Fruit fly (Drosophila melanogaster) Kc167 (cell line): ENCODE data around the gene U4-U6-60K.

ENCODE experiments used
- Myc ChIP-seq: fragments of >200 bp; optimal IDR thresholded peaks from 2 replicates; lab custom pipeline; 2017; ENCODE audit warnings: missing external identifiers
- Sin3A ChIP-seq: fragments of >200 bp; optimal IDR thresholded peaks from 2 replicates; lab custom pipeline; 2018; ENCODE audit warnings: missing external identifiers
- h ChIP-seq: fragments of >200 bp; optimal IDR thresholded peaks from 3 replicates; lab custom pipeline; 2018; ENCODE audit warnings: missing external identifiers
- insv ChIP-seq: fragments of >200 bp; optimal IDR thresholded peaks from 3 replicates; lab custom pipeline; 2018; ENCODE audit warnings: missing external identifiers
- psq ChIP-seq: fragments of >200 bp; optimal IDR thresholded peaks from 2 replicates; lab custom pipeline; 2017; ENCODE audit warnings: missing external identifiers
- ttk ChIP-seq: sonication (Bioruptor generic); optimal IDR thresholded peaks from 2 replicates; lab custom pipeline; 2017; ENCODE audit warnings: missing external identifiers

Gene U4-U6-60K

dm6 chr3L:17488622-17489391 lies 24.9 kb downstream of the U4-U6-60K start:
- TF ChIP-seq ttk (lab: Kevin White, UChicago), result no peak
- no peak for TF ChIP-seq h (lab: Kevin White, UChicago)
- no peak for TF ChIP-seq Myc (lab: Kevin White, UChicago)
- TF ChIP-seq Sin3A (lab: Kevin White, UChicago), result no peak
- TF ChIP-seq insv, result no peak

- no peak for TF ChIP-seq Myc (lab: Kevin White, UChicago)
Observed at dm6 chr3L:17486794-17487726, 26.7 kb downstream of the U4-U6-60K start, which contains the start of gene Oatp74D. Gene Oatp74D (plus strand): TSS chr3L:17487118.

dm6 chr3L:17486130-17486529 lies 27.6 kb downstream of the U4-U6-60K start, which contains the start of gene CG6333:
Gene CG6333 (minus strand): TSS chr3L:17486230.
- TF ChIP-seq ttk (lab: Kevin White, UChicago) (no peak), h (lab: Kevin White, UChicago) (no peak), insv (no peak), Sin3A (lab: Kevin White, UChicago) (no peak), psq (lab: Kevin White, UChicago) (no peak), Myc (lab: Kevin White, UChicago) (no peak)

- TF ChIP-seq Myc (lab: Kevin White, UChicago) (no peak), psq (lab: Kevin White, UChicago) (no peak), ttk (lab: Kevin White, UChicago) (no peak), h (lab: Kevin White, UChicago) (no peak), Sin3A (lab: Kevin White, UChicago) (no peak), insv (no peak)
Observed at dm6 chr3L:17485280-17485792, 28.4 kb downstream of the U4-U6-60K start.

dm6 chr3L:17478826-17479225 lies 34.9 kb downstream of the U4-U6-60K start, which contains the start of the genes CG13733 and qjt:
Gene CG13733 (minus strand): TSS chr3L:17478926.
Gene qjt (plus strand): TSS chr3L:17479096.
- no peak for TF ChIP-seq Sin3A (lab: Kevin White, UChicago)

dm6 chr3L:17476496-17476895 lies 37.2 kb downstream of the U4-U6-60K start:
- no peak for TF ChIP-seq psq (lab: Kevin White, UChicago)
- no peak for TF ChIP-seq Myc (lab: Kevin White, UChicago)
- TF ChIP-seq Sin3A (lab: Kevin White, UChicago), result no peak
- TF ChIP-seq h (lab: Kevin White, UChicago), result no peak
- TF ChIP-seq insv, result no peak
- TF ChIP-seq ttk (lab: Kevin White, UChicago), result no peak

dm6 chr3L:17475979-17476393 lies 37.7 kb downstream of the U4-U6-60K start, which contains the start of gene CG34250:
Gene CG34250 (plus strand): TSS chr3L:17476222.
- TF ChIP-seq Myc (lab: Kevin White, UChicago) (no peak), ttk (lab: Kevin White, UChicago) (no peak), insv (no peak), psq (lab: Kevin White, UChicago) (no peak), Sin3A (lab: Kevin White, UChicago) (no peak), h (lab: Kevin White, UChicago) (no peak)

dm6 chr3L:17474711-17475451 lies 38.8 kb downstream of the U4-U6-60K start, which contains the start of the genes UQCR-Q and CG46525:
Gene UQCR-Q (plus strand): TSS chr3L:17474761.
Gene CG46525 (plus strand): TSS chr3L:17475220.
- TF ChIP-seq Myc (lab: Kevin White, UChicago) (no peak), psq (lab: Kevin White, UChicago) (no peak), h (lab: Kevin White, UChicago) (no peak), Sin3A (lab: Kevin White, UChicago) (no peak), insv (no peak), ttk (lab: Kevin White, UChicago) (no peak)

- TF ChIP-seq Sin3A (lab: Kevin White, UChicago) (no peak), psq (lab: Kevin White, UChicago) (no peak), h (lab: Kevin White, UChicago) (no peak), ttk (lab: Kevin White, UChicago) (no peak), insv (no peak), Myc (lab: Kevin White, UChicago) (no peak)
Observed at dm6 chr3L:17473889-17474288, 39.8 kb downstream of the U4-U6-60K start.

- TF ChIP-seq Myc (lab: Kevin White, UChicago) (no peak), ttk (lab: Kevin White, UChicago) (no peak), Sin3A (lab: Kevin White, UChicago) (no peak), insv (no peak), psq (lab: Kevin White, UChicago) (no peak)
Observed at dm6 chr3L:17470110-17470509, 43.6 kb downstream of the U4-U6-60K start, which contains the start of gene SecCl. Gene SecCl (plus strand): TSS chr3L:17470127.

- no peak for TF ChIP-seq Sin3A (lab: Kevin White, UChicago)
- TF ChIP-seq h (lab: Kevin White, UChicago), result no peak
- TF ChIP-seq ttk (lab: Kevin White, UChicago), result no peak
Observed at dm6 chr3L:17465804-17466203, 47.9 kb downstream of the U4-U6-60K start, which contains the start of gene QIL1. Gene QIL1 (plus strand): TSS chr3L:17465945.
